Worm (Caenorhabditis elegans) whole organism, late embryonic: Measurements from ENCODE around the gene Y22F5A.11.

Source experiments
- elt-2 ChIP-seq: sonication (generic microtip); optimal IDR thresholded peaks from 2 replicates; lab custom pipeline; 2016; ENCODE audit warnings: missing genetic modification reagents, missing genetic modification characterization, missing compliant biosample characterization
- madf-2 ChIP-seq: sonication (generic microtip); optimal IDR thresholded peaks from 2 replicates; lab custom pipeline; 2017; ENCODE audit warnings: missing genetic modification characterization, missing compliant biosample characterization
- ttx-3 ChIP-seq: sonication (generic microtip); optimal IDR thresholded peaks from 2 replicates; lab custom pipeline; 2016; ENCODE audit warnings: missing genetic modification reagents, missing genetic modification characterization, missing compliant biosample characterization

Y22F5A.11 gene

ce11 chrV:10225610-10226009 is 49.8 kb downstream of the Y22F5A.11 start, which contains the start of gene daf-36:
TSS of gene daf-36 (minus strand) at chrV:10225710.
- no peak for TF ChIP-seq madf-2 (tag; lab: Kevin White, UChicago)
- no peak for TF ChIP-seq elt-2
- no peak for TF ChIP-seq ttx-3
